4 fruit fly cellular contexts compared by ENCODE assay signal in the genomic region with DNA sequence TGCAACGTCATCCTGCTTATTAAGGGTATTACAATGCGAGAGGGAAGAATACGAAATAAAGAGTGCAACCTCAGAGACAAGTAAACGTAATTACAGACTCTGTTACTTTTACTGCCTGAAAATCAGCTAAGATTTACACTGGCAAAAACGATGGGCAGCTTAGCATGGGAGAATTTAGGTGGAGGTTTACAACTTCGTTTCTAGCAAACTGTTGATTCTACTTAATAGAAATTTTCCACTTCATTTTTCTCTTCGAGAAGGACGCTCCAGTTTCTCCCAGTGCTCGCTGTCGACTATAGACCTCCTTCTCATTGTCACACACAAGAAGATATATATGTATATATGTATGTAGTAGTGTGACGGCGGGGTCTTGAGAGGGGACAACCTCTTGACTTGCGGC.
A peak's percentile ranks its signal among the peaks of the same experiment; 100 is the strongest.
TF ChIP-seq lines count a peak whose summit lies in the region.

No protein-coding gene starts in this region.

- TF ChIP-seq CTCF in whole organism, embryonic (GFP tag; optimal IDR thresholded peaks at IDR 0.05; lab: Kevin White, UChicago), result no peak

TF ChIP-seq in whole organism, embryonic, 481 proteins besides CTCF, POLR2A, EP300 and RAD21 (continues in another document):
- peak; percentile 68 for TF ChIP-seq sens (GFP tag; lab: Kevin White, UChicago)
- no peak for TF ChIP-seq CG13123 (GFP tag; optimal IDR thresholded peaks at IDR 0.05; lab: Kevin White, UChicago)
- no peak for TF ChIP-seq NC2α (GFP tag; optimal IDR thresholded peaks at IDR 0.05; lab: Kevin White, UChicago)
- TF ChIP-seq Adf1 (GFP tag; IDR thresholded peaks at IDR 0.05; lab: Robert Waterston, UW), result no peak
- no peak for TF ChIP-seq gsb-n (tag; optimal IDR thresholded peaks at IDR 0.05; lab: Kevin White, UChicago)
- 0 out of 2 replicates have a peak, but pooled peaks have one; percentile 27 for TF ChIP-seq CG32767 (GFP tag; IDR thresholded peaks at IDR 0.05; lab: Robert Waterston, UW)
- TF ChIP-seq bcd (GFP tag; optimal IDR thresholded peaks at IDR 0.05; lab: Kevin White, UChicago), result peak; percentile 27
- TF ChIP-seq Neu2 (GFP tag; optimal IDR thresholded peaks at IDR 0.05; lab: Kevin White, UChicago; ENCODE audit: borderline replicate concordance), result no peak
- no peak for TF ChIP-seq Mad (GFP tag; optimal IDR thresholded peaks at IDR 0.05; lab: Kevin White, UChicago)
- TF ChIP-seq pita (GFP tag; optimal IDR thresholded peaks at IDR 0.05; lab: Kevin White, UChicago), result no peak
- TF ChIP-seq gce (GFP tag; IDR thresholded peaks at IDR 0.05; lab: Robert Waterston, UW), result no peak
- peak; percentile 3 for TF ChIP-seq Hmr (GFP tag; optimal IDR thresholded peaks at IDR 0.05; lab: Kevin White, UChicago)
- peak; percentile 18 for TF ChIP-seq Blimp-1 (GFP tag; optimal IDR thresholded peaks at IDR 0.05; lab: Kevin White, UChicago)
- TF ChIP-seq hkb (optimal IDR thresholded peaks at IDR 0.05; lab: Kevin White, UChicago), result no peak
- TF ChIP-seq hkb (GFP tag; IDR thresholded peaks at IDR 0.05; lab: Robert Waterston, UW), result peak; percentile 51; the same call in 1 of the 2 replicates
- TF ChIP-seq CG9609 (GFP tag; optimal IDR thresholded peaks at IDR 0.05; lab: Kevin White, UChicago), result peak; percentile 30
- TF ChIP-seq CG8359 (GFP tag; optimal IDR thresholded peaks at IDR 0.05; lab: Kevin White, UChicago; ENCODE audit: borderline replicate concordance), result no peak
- no peak for TF ChIP-seq pzg (GFP tag; optimal IDR thresholded peaks at IDR 0.05; lab: Kevin White, UChicago)
- TF ChIP-seq Deaf1 (tag; optimal IDR thresholded peaks at IDR 0.05; lab: Kevin White, UChicago), result no peak
- peak; percentile 3 for TF ChIP-seq oc (tag; optimal IDR thresholded peaks at IDR 0.05; lab: Kevin White, UChicago)
- no peak for TF ChIP-seq her (GFP tag; optimal IDR thresholded peaks at IDR 0.05; lab: Kevin White, UChicago)
- TF ChIP-seq CG43689 (GFP tag; IDR thresholded peaks at IDR 0.05; lab: Robert Waterston, UW), result no peak

TF ChIP-seq in whole organism, prepupa, 60 proteins besides CTCF, POLR2A, EP300 and RAD21 (continues in another document):
- TF ChIP-seq CG6808 (GFP tag; optimal IDR thresholded peaks at IDR 0.05; lab: Kevin White, UChicago) (peak; percentile 63), Hr38 (GFP tag; optimal IDR thresholded peaks at IDR 0.05; lab: Kevin White, UChicago) (no peak), fkh (GFP tag; optimal IDR thresholded peaks at IDR 0.05; lab: Kevin White, UChicago) (no peak), CG11902 (GFP tag; optimal IDR thresholded peaks at IDR 0.05; lab: Kevin White, UChicago) (peak; percentile 64), CG15336 (GFP tag; IDR thresholded peaks at IDR 0.05; lab: Robert Waterston, UW) (peak; percentile 67), CG8119 (GFP tag; IDR thresholded peaks at IDR 0.05; lab: Robert Waterston, UW) (peak; percentile 72), CG7368 (GFP tag; optimal IDR thresholded peaks at IDR 0.05; lab: Kevin White, UChicago) (peak; percentile 48), spab (GFP tag; optimal IDR thresholded peaks at IDR 0.05; lab: Kevin White, UChicago) (peak; percentile 65), Smox (GFP tag; optimal IDR thresholded peaks at IDR 0.05; lab: Kevin White, UChicago) (peak; percentile 54), Eip75B (GFP tag; optimal IDR thresholded peaks at IDR 0.05; lab: Kevin White, UChicago) (peak; percentile 66), CG32006 (GFP tag; optimal IDR thresholded peaks at IDR 0.05; lab: Kevin White, UChicago) (peak; percentile 78), lz (GFP tag; optimal IDR thresholded peaks at IDR 0.05; lab: Kevin White, UChicago) (peak; percentile 58), CG11294 (GFP tag; IDR thresholded peaks at IDR 0.05; lab: Robert Waterston, UW) (peak; percentile 69), Sox102F (GFP tag; optimal IDR thresholded peaks at IDR 0.05; lab: Kevin White, UChicago) (peak; percentile 36), CG10669 (GFP tag; optimal IDR thresholded peaks at IDR 0.05; lab: Kevin White, UChicago) (peak; percentile 75), esn (GFP tag; optimal IDR thresholded peaks at IDR 0.05; lab: Kevin White, UChicago) (peak; percentile 64), CG4318 (GFP tag; optimal IDR thresholded peaks at IDR 0.05; lab: Kevin White, UChicago) (peak; percentile 26), CG6163 (GFP tag; IDR thresholded peaks at IDR 0.05; lab: Robert Waterston, UW) (peak; percentile 93), Sox14 (GFP tag; optimal IDR thresholded peaks at IDR 0.05; lab: Kevin White, UChicago) (peak; percentile 77), CG10631 (GFP tag; optimal IDR thresholded peaks at IDR 0.05; lab: Kevin White, UChicago) (peak; percentile 86), fd85E (GFP tag; optimal IDR thresholded peaks at IDR 0.05; lab: Kevin White, UChicago) (no peak), CG3919 (GFP tag; optimal IDR thresholded peaks at IDR 0.05; lab: Kevin White, UChicago) (peak; percentile 71)

TF ChIP-seq in whole organism, pupa, 21 proteins besides CTCF, POLR2A, EP300 and RAD21:
- TF ChIP-seq Pif1B (GFP tag; optimal IDR thresholded peaks at IDR 0.05; lab: Kevin White, UChicago), result peak; percentile 81
- TF ChIP-seq CG14655 (GFP tag; optimal IDR thresholded peaks at IDR 0.05; lab: Kevin White, UChicago), result peak; percentile 70
- TF ChIP-seq fd96Ca (GFP tag; IDR thresholded peaks at IDR 0.05; lab: Robert Waterston, UW), result peak; percentile 88
- TF ChIP-seq CG8159 (tag; optimal IDR thresholded peaks at IDR 0.05; lab: Kevin White, UChicago), result peak; percentile 77
- TF ChIP-seq gl (tag; optimal IDR thresholded peaks at IDR 0.05; lab: Kevin White, UChicago), result peak; percentile 31
- no peak for TF ChIP-seq EcR (GFP tag; optimal IDR thresholded peaks at IDR 0.05; lab: Kevin White, UChicago)
- TF ChIP-seq Snoo (tag; optimal IDR thresholded peaks at IDR 0.05; lab: Kevin White, UChicago), result no peak
- TF ChIP-seq CG8301 (tag; optimal IDR thresholded peaks at IDR 0.05; lab: Kevin White, UChicago), result peak; percentile 48
- peak; percentile 89 for TF ChIP-seq Pif1A (GFP tag; optimal IDR thresholded peaks at IDR 0.05; lab: Kevin White, UChicago)
- peak; percentile 66 for TF ChIP-seq rn (GFP tag; IDR thresholded peaks at IDR 0.05; lab: Robert Waterston, UW)
- TF ChIP-seq D1 (tag; optimal IDR thresholded peaks at IDR 0.05; lab: Kevin White, UChicago), result no peak
- TF ChIP-seq CG32121 (GFP tag; IDR thresholded peaks at IDR 0.05; lab: Robert Waterston, UW), result peak; percentile 76
- peak; percentile 60 for TF ChIP-seq CG12605 (GFP tag; IDR thresholded peaks at IDR 0.05; lab: Robert Waterston, UW)
- peak; percentile 92 for TF ChIP-seq CG4496 (GFP tag; IDR thresholded peaks at IDR 0.05; lab: Robert Waterston, UW)
- peak; percentile 77 for TF ChIP-seq CG9948 (tag; optimal IDR thresholded peaks at IDR 0.05; lab: Kevin White, UChicago)
- TF ChIP-seq CG15710 (tag; optimal IDR thresholded peaks at IDR 0.05; lab: Kevin White, UChicago), result peak; percentile 90
- TF ChIP-seq Ets98B (GFP tag; IDR thresholded peaks at IDR 0.05; lab: Robert Waterston, UW), result peak; percentile 67
- peak; percentile 71 for TF ChIP-seq CG34367 (tag; optimal IDR thresholded peaks at IDR 0.05; lab: Kevin White, UChicago)
- TF ChIP-seq CG17806 (tag; optimal IDR thresholded peaks at IDR 0.05; lab: Kevin White, UChicago), result peak; percentile 64
- peak; percentile 55 for TF ChIP-seq CG13204 (GFP tag; optimal IDR thresholded peaks at IDR 0.05; lab: Kevin White, UChicago)
- no peak for TF ChIP-seq CG10348 (GFP tag; IDR thresholded peaks at IDR 0.05; lab: Robert Waterston, UW)
TF ChIP-seq in whole organism, pupa: peak in this region for 17.

TF ChIP-seq in whole organism, wandering third instar larva, 38 proteins besides CTCF, POLR2A, EP300 and RAD21:
- TF ChIP-seq rgr (GFP tag; optimal IDR thresholded peaks at IDR 0.05; lab: Kevin White, UChicago), result peak; percentile 37
- peak in 1 of 2 experiments; percentile 17 for TF ChIP-seq foxo (GFP tag; optimal IDR thresholded peaks at IDR 0.05; lab: Kevin White, UChicago)
- no peak for TF ChIP-seq N (GFP tag; optimal IDR thresholded peaks at IDR 0.05; lab: Kevin White, UChicago)
- TF ChIP-seq Sp1 (GFP tag; optimal IDR thresholded peaks at IDR 0.05; lab: Kevin White, UChicago), result peak; percentile 17
- TF ChIP-seq br (GFP tag; optimal IDR thresholded peaks at IDR 0.05; lab: Kevin White, UChicago), result no peak
- peak; percentile 46 for TF ChIP-seq h (GFP tag; optimal IDR thresholded peaks at IDR 0.05; lab: Kevin White, UChicago)
- peak; percentile 6 for TF ChIP-seq fru (GFP tag; optimal IDR thresholded peaks at IDR 0.05; lab: Kevin White, UChicago)
- TF ChIP-seq HLH106 (tag; optimal IDR thresholded peaks at IDR 0.05; lab: Kevin White, UChicago), result peak; percentile 48
- TF ChIP-seq psq (GFP tag; optimal IDR thresholded peaks at IDR 0.05; lab: Kevin White, UChicago), result peak; percentile 7
- TF ChIP-seq GATAd (GFP tag; optimal IDR thresholded peaks at IDR 0.05; lab: Kevin White, UChicago), result no peak
- TF ChIP-seq usp (GFP tag; optimal IDR thresholded peaks at IDR 0.05; lab: Kevin White, UChicago), result no peak
- TF ChIP-seq ey (GFP tag; optimal IDR thresholded peaks at IDR 0.05; lab: Kevin White, UChicago), result peak; percentile 16
